Worm (Caenorhabditis elegans) whole organism, early embryonic: ENCODE measurements around the gene unc-51.
"Not testable (repeated sequence)": the region's sequence is repeated elsewhere in the genome, so short reads cannot be mapped to it uniquely, and the experiment has no call there.

ENCODE experiments used
- B0310.2 ChIP-seq: sonication (generic microtip); optimal IDR thresholded peaks from 2 replicates; lab custom pipeline; 2016; ENCODE audit warnings: mild to moderate bottlenecking, missing genetic modification characterization, missing compliant biosample characterization
- F13C5.2 ChIP-seq: sonication (generic microtip); optimal IDR thresholded peaks from 2 replicates; lab custom pipeline; 2017; ENCODE audit warnings: mild to moderate bottlenecking, missing genetic modification characterization, inconsistent platforms, missing compliant biosample characterization
- aly-1 ChIP-seq: sonication (generic microtip); optimal IDR thresholded peaks from 2 replicates; lab custom pipeline; 2016; ENCODE audit warnings: missing genetic modification characterization, missing compliant biosample characterization
- ama-1 ChIP-seq: fragments of 150-350 bp; optimal IDR thresholded peaks from 2 replicates; lab custom pipeline; 2014
- ceh-13 ChIP-seq: fragments of 200-800 bp; sonication (Bioruptor generic); optimal IDR thresholded peaks from 2 replicates; lab custom pipeline; 2018; ENCODE audit warnings: mild to moderate bottlenecking, missing genetic modification characterization, missing compliant biosample characterization
- flt-1 ChIP-seq: fragments of 200-800 bp; sonication (Bioruptor generic); IDR thresholded peaks from 2 replicates; pipeline ENCODE4 v1.3.6; 2022; ENCODE audit warnings: missing genetic modification characterization, missing compliant biosample characterization
- hmbx-1 ChIP-seq: sonication (generic microtip); optimal IDR thresholded peaks from 2 replicates; lab custom pipeline; 2016; ENCODE audit warnings: mild to moderate bottlenecking, missing genetic modification characterization, missing compliant biosample characterization
- hnd-1 ChIP-seq: sonication (generic microtip); optimal IDR thresholded peaks from 2 replicates; lab custom pipeline; 2016; ENCODE audit warnings: missing genetic modification characterization, missing compliant biosample characterization
- pes-1 ChIP-seq: fragments of 200-800 bp; sonication (Bioruptor generic); IDR thresholded peaks from 2 replicates; pipeline ENCODE4 v1.3.6; 2022; ENCODE audit warnings: missing genetic modification reagents, missing genetic modification characterization, missing compliant biosample characterization
- scrt-1 ChIP-seq: fragments of 200-800 bp; sonication (Bioruptor generic); IDR thresholded peaks from 2 replicates; pipeline ENCODE4 v1.3.6; 2022; ENCODE audit warnings: missing genetic modification characterization, missing compliant biosample characterization
- sea-1 ChIP-seq: fragments of 200-800 bp; sonication (Bioruptor generic); conservative IDR thresholded peaks from 2 replicates; pipeline ENCODE4 v1.3.6; 2022; ENCODE audit warnings: missing genetic modification characterization, missing compliant biosample characterization
- tbx-37 ChIP-seq: fragments of 200-800 bp; sonication (Bioruptor generic); conservative IDR thresholded peaks from 2 replicates; pipeline ENCODE4 v1.3.6; 2022; ENCODE audit warnings: missing genetic modification reagents, missing genetic modification characterization, missing compliant biosample characterization
- tra-4 ChIP-seq: sonication (generic microtip); optimal IDR thresholded peaks from 2 replicates; lab custom pipeline; 2017; ENCODE audit warnings: missing genetic modification characterization, missing compliant biosample characterization

unc-51 gene

DNA sequence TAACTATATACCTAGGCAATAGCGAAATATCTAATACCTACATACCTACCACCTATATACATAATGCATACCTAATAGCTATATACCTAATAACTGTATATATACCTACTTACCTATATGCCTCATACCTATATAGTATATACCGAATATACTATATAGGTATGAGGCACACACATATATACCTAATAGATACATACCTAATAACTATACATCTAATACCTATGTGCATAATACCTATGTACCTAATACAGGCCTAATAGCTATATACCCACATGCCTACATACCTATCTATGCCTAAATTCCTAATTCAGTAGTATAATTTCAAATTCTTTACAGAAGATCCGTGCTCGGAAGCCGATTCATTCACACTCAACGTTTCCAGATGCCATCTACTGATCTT, 49.8 kb downstream of the unc-51 start:
- TF ChIP-seq hnd-1 (tag; lab: Kevin White, UChicago) (no peak), B0310.2 (tag; lab: Kevin White, UChicago) (no peak), sea-1 (GFP tag; lab: Robert Waterston, UW) (no peak), tra-4 (no peak), flt-1 (GFP tag; lab: Robert Waterston, UW) (no peak), ceh-13 (GFP tag; lab: Kevin White, UChicago) (no peak), hmbx-1 (no peak), ama-1 (lab: Kevin White, UChicago) (no peak), aly-1 (tag; lab: Kevin White, UChicago) (no peak), pes-1 (GFP tag; lab: Robert Waterston, UW) (no peak)

- TF ChIP-seq tbx-37 (GFP tag; lab: Robert Waterston, UW); tra-4; scrt-1 (GFP tag; lab: Robert Waterston, UW): not testable (repeated sequence)
Measured at ce11 chrV:19949721-19950120, 54.6 kb downstream of the unc-51 start, which contains the start of gene Y60A3A.8. Gene Y60A3A.8 (plus strand): TSS chrV:19949978.

DNA sequence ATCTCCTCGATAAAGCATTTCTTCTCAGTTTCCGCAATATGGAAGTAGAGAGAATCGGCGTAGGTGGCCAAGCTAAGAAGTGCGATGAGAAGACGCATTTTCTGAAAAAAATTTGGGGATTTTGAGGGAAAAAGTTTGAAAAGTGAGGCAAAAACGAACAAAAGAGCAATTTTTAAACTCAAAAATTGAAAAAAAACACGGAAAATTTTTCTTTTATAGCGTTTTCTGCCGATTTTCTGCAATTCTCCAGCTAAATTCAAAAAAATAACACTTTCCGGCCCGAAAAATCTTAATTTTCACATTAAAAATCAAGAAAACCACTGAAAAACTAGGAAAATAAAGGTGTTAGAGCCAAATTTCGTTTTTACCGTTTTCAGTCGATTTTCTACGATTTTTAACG, 55.3 kb downstream of the unc-51 start, which contains the start of gene tmed-4:
Gene tmed-4 (minus strand): TSS at position 101 of the 400 bp plus-strand sequence.
- not testable (repeated sequence) for TF ChIP-seq F13C5.2 (tag; lab: Kevin White, UChicago); B0310.2 (tag; lab: Kevin White, UChicago); pes-1 (GFP tag; lab: Robert Waterston, UW)

ce11 chrV:19946529-19946928, 57.8 kb downstream of the unc-51 start, which contains the start of gene dhs-24:
Gene dhs-24 (minus strand): TSS chrV:19946629.
- TF ChIP-seq ceh-13 (GFP tag; lab: Kevin White, UChicago) (no peak), B0310.2 (tag; lab: Kevin White, UChicago) (no peak), sea-1 (GFP tag; lab: Robert Waterston, UW) (no peak), scrt-1 (GFP tag; lab: Robert Waterston, UW) (no peak)
